Worm (Caenorhabditis elegans): ENCODE measurements around the gene C44C10.5.
A peak's percentile ranks its signal among the peaks of the same experiment; 100 is the strongest.

Gene C44C10.5

DNA sequence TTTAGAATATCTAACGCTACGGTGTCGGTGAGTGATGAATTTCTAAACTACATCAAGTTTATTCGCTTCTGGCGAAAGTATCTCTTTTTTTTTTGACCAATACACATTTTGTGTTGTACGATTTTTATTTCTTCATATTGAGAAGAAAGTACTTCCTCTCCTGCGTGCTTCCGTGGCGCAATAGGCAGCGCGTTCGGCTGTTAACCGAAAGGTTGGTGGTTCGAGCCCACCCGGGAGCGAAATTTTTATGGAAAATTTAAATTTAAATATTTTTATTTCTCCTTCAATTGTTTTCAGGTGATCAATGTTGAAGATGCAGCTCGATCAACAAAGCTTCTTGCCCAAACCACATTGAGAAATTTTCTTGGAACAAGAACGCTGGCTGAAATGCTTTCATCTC, 44.8 kb upstream of the C44C10.5 start:
- TF ChIP-seq lin-38 (GFP tag; IDR thresholded peaks at IDR 0.05) (peak; percentile 78), mdt-29 (GFP tag; IDR thresholded peaks at IDR 0.05) (no peak; the same call in 1 of the 2 replicates), rbr-2 (tag; optimal IDR thresholded peaks at IDR 0.05) (peak; percentile 33), egl-43 (GFP tag; IDR thresholded peaks at IDR 0.05) (peak; percentile 88), F49E8.2 (tag; optimal IDR thresholded peaks at IDR 0.05; ENCODE audit: borderline replicate concordance) (no peak), dmd-8 (GFP tag; IDR thresholded peaks at IDR 0.05) (peak; percentile 73; the same call in 1 of the 2 replicates), dve-1 (tag; optimal IDR thresholded peaks at IDR 0.05; ENCODE audit: insufficient read depth) (peak; percentile 31), pha-4 (GFP tag; IDR thresholded peaks at IDR 0.05) (peak; percentile 77; the same call in 1 of the 2 replicates), pha-4 (tag; optimal IDR thresholded peaks at IDR 0.05) (no peak), Y75B8A.6 (GFP tag; IDR thresholded peaks at IDR 0.05) (no peak), hmg-1.1 (GFP tag; IDR thresholded peaks at IDR 0.05) (peak; percentile 67), R02D3.7 (tag; optimal IDR thresholded peaks at IDR 0.05) (no peak), fkh-10 (GFP tag; optimal IDR thresholded peaks at IDR 0.05) (no peak), madf-9 (GFP tag; conservative IDR thresholded peaks at IDR 0.05) (peak; percentile 62; the same call in 1 of the 2 replicates), lim-7 (GFP tag; IDR thresholded peaks at IDR 0.05) (peak; percentile 87), daf-16 (GFP tag; optimal IDR thresholded peaks at IDR 0.05) (peak; percentile 24 to 73), daf-16 (tag; optimal IDR thresholded peaks at IDR 0.05) (no peak), F37D6.2 (tag; optimal IDR thresholded peaks at IDR 0.05) (no peak), spr-3 (GFP tag; optimal IDR thresholded peaks at IDR 0.05) (peak; percentile 51), unc-39 (tag; optimal IDR thresholded peaks at IDR 0.05) (no peak), lir-3 (tag; optimal IDR thresholded peaks at IDR 0.05) (peak; percentile 56), sdz-12 (GFP tag; optimal IDR thresholded peaks at IDR 0.05) (peak; percentile 24), ceh-20 (GFP tag; IDR thresholded peaks at IDR 0.05) (peak; percentile 54; the same call in 1 of the 2 replicates), lin-39 (tag; optimal IDR thresholded peaks at IDR 0.05) (no peak), nhr-102 (tag; optimal IDR thresholded peaks at IDR 0.05) (peak; percentile 54), nhr-77 (tag; optimal IDR thresholded peaks at IDR 0.05) (no peak), lin-29 (GFP tag; IDR thresholded peaks at IDR 0.05) (no peak), zag-1 (tag; optimal IDR thresholded peaks at IDR 0.05) (no peak), hif-1 (tag; optimal IDR thresholded peaks at IDR 0.05) (peak in 1 of 2 experiments; percentile 24), mxl-3 (GFP tag; optimal IDR thresholded peaks at IDR 0.05) (no peak), F26F4.8 (GFP tag; conservative IDR thresholded peaks at IDR 0.05) (peak; percentile 61; the same call in 1 of the 2 replicates), T26A8.4 (GFP tag; IDR thresholded peaks at IDR 0.05) (peak; percentile 80), zfp-3 (GFP tag; conservative IDR thresholded peaks at IDR 0.05) (no peak), pqm-1 (tag; optimal IDR thresholded peaks at IDR 0.05) (no peak), dmd-9 (GFP tag; IDR thresholded peaks at IDR 0.05) (no peak), T20F7.1 (GFP tag; optimal IDR thresholded peaks at IDR 0.05) (no peak), set-16 (GFP tag; IDR thresholded peaks at IDR 0.05) (no peak), Y105C5A.15 (GFP tag; IDR thresholded peaks at IDR 0.05) (peak; percentile 77; the same call in 1 of the 2 replicates), Y48G9A.11 (GFP tag; IDR thresholded peaks at IDR 0.05) (peak; percentile 60; the same call in 1 of the 2 replicates), fos-1 (tag; optimal IDR thresholded peaks at IDR 0.05) (no peak), spr-1 (tag; optimal IDR thresholded peaks at IDR 0.05) (peak; percentile 3), nhr-10 (tag; optimal IDR thresholded peaks at IDR 0.05) (no peak), tra-1 (GFP tag; IDR thresholded peaks at IDR 0.05) (peak; percentile 57; the same call in 1 of the 2 replicates), php-3 (GFP tag; IDR thresholded peaks at IDR 0.05) (peak; percentile 33; the same call in 1 of the 2 replicates), daf-12 (tag; optimal IDR thresholded peaks at IDR 0.05) (no peak), nhr-25 (tag; optimal IDR thresholded peaks at IDR 0.05; ENCODE audit: borderline replicate concordance, insufficient read depth) (peak; percentile 26), lin-13 (GFP tag; optimal IDR thresholded peaks at IDR 0.05) (no peak), nhr-11 (tag; optimal IDR thresholded peaks at IDR 0.05) (no peak), lsy-2 (tag; optimal IDR thresholded peaks at IDR 0.05) (no peak), mes-2 (tag; optimal IDR thresholded peaks at IDR 0.05; ENCODE audit: poor library complexity, severe bottlenecking) (peak; percentile 72)
